Worm (Caenorhabditis elegans) whole organism, dauer: ENCODE results near the gene tat-6.

Experiments used
- unc-62 ChIP-seq: sonication (generic microtip); optimal IDR thresholded peaks from 2 replicates; lab custom pipeline; 2017; ENCODE audit warnings: missing biosample characterization, missing genetic modification reagents, missing genetic modification characterization

The tat-6 gene

ce11 chrV:3162299-3162698 lies 33.4 kb downstream of the tat-6 start:
- TF ChIP-seq unc-62 = no peak

DNA sequence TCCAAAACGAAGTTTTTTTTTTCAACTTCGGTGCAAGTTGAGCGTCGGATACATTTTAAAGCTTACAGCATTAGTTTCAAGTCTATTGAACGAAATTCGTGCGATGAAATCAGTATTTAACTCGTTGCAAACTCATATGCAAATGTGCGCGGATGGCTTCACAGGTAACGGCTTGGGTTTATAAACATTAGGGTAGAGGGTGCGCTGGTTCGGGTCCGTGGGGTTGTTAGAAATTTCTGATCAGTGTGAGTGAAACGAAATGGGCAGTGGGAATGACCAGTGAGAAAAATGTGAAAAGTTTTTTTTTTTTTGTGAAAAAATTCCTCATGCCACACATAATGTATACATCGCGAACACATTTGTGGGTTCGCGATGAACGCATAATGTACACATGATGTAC lies 34.2 kb downstream of the tat-6 start:
- TF ChIP-seq unc-62 = no peak

- TF ChIP-seq unc-62 = no peak
Observed at ce11 chrV:3165438-3165837, 36.5 kb downstream of the tat-6 start, which contains the start of gene C36C5.14. C36C5.14 (minus strand) TSS chrV:3165538.

ce11 chrV:3166260-3166659 lies 37.4 kb downstream of the tat-6 start, which contains the start of gene C36C5.4:
C36C5.4 (plus strand) TSS chrV:3166560.
- no peak for TF ChIP-seq unc-62

DNA sequence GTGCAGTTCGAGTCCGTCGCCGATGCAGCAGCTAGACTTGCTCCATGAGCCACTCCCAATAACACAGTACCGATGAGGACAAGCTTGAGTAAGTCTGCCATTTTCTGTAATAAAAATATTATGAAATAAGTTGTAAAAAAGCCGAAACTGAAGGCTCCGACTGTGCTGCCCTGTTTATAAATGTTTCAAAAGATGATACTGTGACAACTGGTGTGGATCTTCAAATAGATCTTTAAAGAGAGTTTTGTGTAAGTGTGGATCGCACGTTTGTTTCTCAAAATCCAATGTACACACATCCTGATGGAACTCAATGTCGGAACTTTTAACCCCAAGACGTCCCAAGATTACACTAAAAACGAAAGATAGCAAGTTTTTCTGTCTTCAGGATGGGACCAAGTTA lies 39.7 kb downstream of the tat-6 start, which contains the start of gene C36C5.15:
Gene C36C5.15, minus strand, starts transcription at position 101 of the 400 bp plus-strand sequence.
- TF ChIP-seq unc-62 = no peak

- TF ChIP-seq unc-62 = no peak
Observed at ce11 chrV:3169838-3170237, 40.9 kb downstream of the tat-6 start, which contains the start of gene srbc-6. srbc-6 (plus strand) TSS chrV:3170138.

- TF ChIP-seq unc-62 = no peak
Observed at ce11 chrV:3171625-3172024, 42.7 kb downstream of the tat-6 start.

- no peak for TF ChIP-seq unc-62
Observed at ce11 chrV:3176161-3176560, 47.3 kb downstream of the tat-6 start, which contains the start of gene srab-8. srab-8 (plus strand) TSS chrV:3176461.
